Fruit fly (Drosophila melanogaster): Measurements from ENCODE around the gene jp.

Gene jp

DNA sequence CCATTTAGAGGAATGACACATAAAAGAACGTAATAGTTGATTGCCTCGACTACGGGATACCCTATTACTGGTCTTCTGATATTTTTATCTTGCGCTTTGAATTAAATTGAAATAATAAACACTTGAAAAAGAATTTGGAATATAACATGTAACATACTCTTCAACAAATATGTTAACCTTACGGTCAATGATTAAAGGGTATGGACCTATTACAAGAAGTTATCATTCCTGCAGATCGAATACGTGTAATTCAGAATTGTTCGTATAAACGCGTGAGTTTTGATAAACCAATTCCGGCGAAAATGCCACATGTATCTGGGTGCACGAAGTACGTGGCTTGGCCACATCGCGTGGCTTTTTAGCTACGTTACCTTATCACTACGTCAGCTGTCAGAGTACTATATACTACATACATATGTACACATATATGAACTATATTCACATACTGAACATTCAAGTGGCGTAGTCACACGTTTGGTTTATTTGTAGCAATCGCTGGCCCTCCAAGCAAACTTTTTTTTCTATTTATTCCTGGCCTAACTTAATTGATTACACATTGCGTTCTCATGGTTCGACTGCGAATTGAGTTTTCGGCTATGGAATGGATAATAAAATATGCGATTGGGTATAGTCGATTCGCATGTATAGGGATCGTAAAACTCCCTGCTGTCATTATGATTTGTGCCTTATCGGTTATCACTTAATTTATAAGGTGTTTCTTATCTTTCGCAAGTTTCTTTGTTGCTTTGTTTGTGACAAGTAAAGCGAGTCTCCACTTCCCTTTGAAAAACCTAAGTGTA is 68.2 kb downstream of the jp start (continued):
- no peak for TF ChIP-seq ssp (GFP tag; IDR thresholded peaks at IDR 0.05)
- TF ChIP-seq hth (optimal IDR thresholded peaks at IDR 0.05): no peak
- no peak for TF ChIP-seq CG32772 (GFP tag; IDR thresholded peaks at IDR 0.05)
- TF ChIP-seq CG11560 (tag; IDR thresholded peaks at IDR 0.05): no peak
- no peak for TF ChIP-seq amos (GFP tag; IDR thresholded peaks at IDR 0.05; ENCODE audit: partially characterized antibody)
- no peak for TF ChIP-seq CG16863 (GFP tag; optimal IDR thresholded peaks at IDR 0.05)
- TF ChIP-seq CG18011 (GFP tag; optimal IDR thresholded peaks at IDR 0.05): no peak
- TF ChIP-seq Hmx (GFP tag; optimal IDR thresholded peaks at IDR 0.05): no peak
- no peak for TF ChIP-seq CG16815 (GFP tag; optimal IDR thresholded peaks at IDR 0.05)
- peak; percentile 75 for TF ChIP-seq CG18599 (GFP tag; optimal IDR thresholded peaks at IDR 0.05)
- peak in 1 of 3 experiments; percentile 46 for TF ChIP-seq lola (GFP tag; optimal IDR thresholded peaks at IDR 0.05)
- peak; percentile 8 for TF ChIP-seq NC2β (GFP tag; optimal IDR thresholded peaks at IDR 0.05)
- no peak for TF ChIP-seq pzg (GFP tag; optimal IDR thresholded peaks at IDR 0.05)
- TF ChIP-seq trem (tag; optimal IDR thresholded peaks at IDR 0.05): peak; percentile 40
- peak; percentile 56 for TF ChIP-seq Oli (tag; optimal IDR thresholded peaks at IDR 0.05)
- TF ChIP-seq CG1602 (GFP tag; optimal IDR thresholded peaks at IDR 0.05): no peak
- peak; percentile 50 for TF ChIP-seq HmgZ (tag; optimal IDR thresholded peaks at IDR 0.05)
- TF ChIP-seq NfI (GFP tag; optimal IDR thresholded peaks at IDR 0.05): peak; percentile 49
- TF ChIP-seq Lhr (GFP tag; optimal IDR thresholded peaks at IDR 0.05): no peak
- no peak for TF ChIP-seq wek (GFP tag; optimal IDR thresholded peaks at IDR 0.05)
- no peak for TF ChIP-seq sr (GFP tag; IDR thresholded peaks at IDR 0.05)
- TF ChIP-seq CG7556 (GFP tag; optimal IDR thresholded peaks at IDR 0.05): peak; percentile 31
- TF ChIP-seq Ssrp (tag; optimal IDR thresholded peaks at IDR 0.05): peak; percentile 61
- peak; percentile 80 for TF ChIP-seq D19A (tag; optimal IDR thresholded peaks at IDR 0.05)
- TF ChIP-seq ac (GFP tag; optimal IDR thresholded peaks at IDR 0.05): no peak
- TF ChIP-seq luna (GFP tag; optimal IDR thresholded peaks at IDR 0.05): peak; percentile 8
- peak; percentile 18 for TF ChIP-seq CG8281 (tag; optimal IDR thresholded peaks at IDR 0.05)
- TF ChIP-seq grau (tag; optimal IDR thresholded peaks at IDR 0.05): peak; percentile 59
- no peak for TF ChIP-seq Vsx1 (GFP tag; optimal IDR thresholded peaks at IDR 0.05)
- no peak for TF ChIP-seq CG3407 (GFP tag; optimal IDR thresholded peaks at IDR 0.05)
- peak; percentile 88 for TF ChIP-seq cwo (GFP tag; optimal IDR thresholded peaks at IDR 0.05)
- no peak for TF ChIP-seq prd (optimal IDR thresholded peaks at IDR 0.05)
- TF ChIP-seq prd (GFP tag; IDR thresholded peaks at IDR 0.05): peak; percentile 77
- no peak for TF ChIP-seq CG8765 (GFP tag; IDR thresholded peaks at IDR 0.05)
- TF ChIP-seq CG17186 (GFP tag; optimal IDR thresholded peaks at IDR 0.05): no peak
- no peak for TF ChIP-seq salm (tag; optimal IDR thresholded peaks at IDR 0.05)
- no peak for TF ChIP-seq sna (GFP tag; IDR thresholded peaks at IDR 0.05; ENCODE audit: partially characterized antibody)
- peak; percentile 27 for TF ChIP-seq zen (tag; optimal IDR thresholded peaks at IDR 0.05)
- peak; percentile 17 for TF ChIP-seq CG6654 (GFP tag; optimal IDR thresholded peaks at IDR 0.05)
- peak; percentile 38 for TF ChIP-seq fd3F (GFP tag; optimal IDR thresholded peaks at IDR 0.05)
- TF ChIP-seq Dek (tag; optimal IDR thresholded peaks at IDR 0.05): peak; percentile 67
- TF ChIP-seq CG14014 (GFP tag; IDR thresholded peaks at IDR 0.05): peak; percentile 52; the same call in 1 of the 2 replicates
- peak; percentile 20 for TF ChIP-seq CG4854 (GFP tag; optimal IDR thresholded peaks at IDR 0.05)
- TF ChIP-seq CG2129 (GFP tag; IDR thresholded peaks at IDR 0.05; ENCODE audit: partially characterized antibody): no peak
- peak; percentile 83 for TF ChIP-seq CG11504 (tag; optimal IDR thresholded peaks at IDR 0.05)
- TF ChIP-seq CG12299 (tag; optimal IDR thresholded peaks at IDR 0.05): no peak
- TF ChIP-seq CG1647 (GFP tag; optimal IDR thresholded peaks at IDR 0.05): peak; percentile 17
- TF ChIP-seq insv (GFP tag; optimal IDR thresholded peaks at IDR 0.05): no peak

All from whole organism, embryonic.